Worm (Caenorhabditis elegans) whole organism, L4 larva: ENCODE measurements around the gene B0334.20.

ENCODE experiments used
- F26F4.8 ChIP-seq: fragments of 200-800 bp; sonication (Bioruptor generic); conservative IDR thresholded peaks from 2 replicates; pipeline ENCODE4 v1.3.6; 2022; ENCODE audit warnings: missing genetic modification characterization, missing compliant biosample characterization
- F37D6.2 ChIP-seq: sonication (generic microtip); optimal IDR thresholded peaks from 2 replicates; lab custom pipeline; 2016; ENCODE audit warnings: mild to moderate bottlenecking, missing genetic modification characterization, missing compliant biosample characterization
- T20F7.1 ChIP-seq: fragments of 200-800 bp; sonication (Bioruptor generic); optimal IDR thresholded peaks from 2 replicates; lab custom pipeline; 2018; ENCODE audit warnings: mild to moderate bottlenecking, missing genetic modification characterization, missing compliant biosample characterization
- T26A8.4 ChIP-seq: fragments of 200-800 bp; sonication (Bioruptor generic); IDR thresholded peaks from 2 replicates; pipeline ENCODE4 v1.3.6; 2022; ENCODE audit warnings: missing genetic modification characterization, missing compliant biosample characterization
- Y105C5A.15 ChIP-seq: fragments of 200-800 bp; sonication (Bioruptor generic); IDR thresholded peaks from 2 replicates; pipeline ENCODE4 v1.3.6; 2022; ENCODE audit warnings: missing genetic modification characterization, missing compliant biosample characterization
- Y75B8A.6 ChIP-seq: fragments of 200-800 bp; sonication (Bioruptor generic); IDR thresholded peaks from 2 replicates; pipeline ENCODE4 v1.3.6; 2022; ENCODE audit warnings: missing genetic modification reagents, missing genetic modification characterization, missing compliant biosample characterization
- ZK337.2 ChIP-seq: fragments of 200-800 bp; sonication (Bioruptor generic); IDR thresholded peaks from 2 replicates; pipeline ENCODE4 v1.3.6; 2022; ENCODE audit warnings: missing genetic modification reagents, missing genetic modification characterization, missing compliant biosample characterization
- aha-1 ChIP-seq: fragments of 150-350 bp; peaks from one replicate; lab custom pipeline; 2014; ENCODE audit warnings: missing biosample characterization, missing genetic modification characterization
- ama-1 ChIP-seq: fragments of 150-350 bp; optimal IDR thresholded peaks from 2 replicates; lab custom pipeline; 2014; ENCODE audit warnings: inconsistent platforms, mixed read lengths
- arid-1 ChIP-seq: fragments of 200-800 bp; sonication (Bioruptor generic); conservative IDR thresholded peaks from 2 replicates; pipeline ENCODE4 v1.3.6; 2022; ENCODE audit warnings: missing genetic modification reagents, missing genetic modification characterization, missing compliant biosample characterization
- ceh-20 ChIP-seq: fragments of 200-800 bp; sonication (Bioruptor generic); IDR thresholded peaks from 2 replicates; pipeline ENCODE4 v1.3.6; 2022; ENCODE audit warnings: missing genetic modification reagents, missing genetic modification characterization, missing compliant biosample characterization
- ceh-28 ChIP-seq: fragments of 150-350 bp; optimal IDR thresholded peaks from 2 replicates; lab custom pipeline; 2014; ENCODE audit warnings: missing biosample characterization, missing genetic modification reagents, missing genetic modification characterization
- daf-16 ChIP-seq, 3 experiments: sonication (generic microtip); optimal IDR thresholded peaks; 2 replicates each; lab custom pipeline; 2016 to 2017; ENCODE audit warnings: missing genetic modification characterization in 3 of 3, missing genetic modification reagents in 3 of 3, mild to moderate bottlenecking in 2 of 3, missing compliant biosample characterization in 2 of 3, missing biosample characterization in 1 of 3, moderate library complexity in 1 of 3
- dmd-9 ChIP-seq: fragments of 200-800 bp; sonication (Bioruptor generic); IDR thresholded peaks from 2 replicates; pipeline ENCODE4 v1.3.6; 2022; ENCODE audit warnings: missing genetic modification reagents, missing genetic modification characterization, missing compliant biosample characterization
- dpl-1 ChIP-seq: fragments of 150-350 bp; optimal IDR thresholded peaks from 2 replicates; lab custom pipeline; 2014; ENCODE audit warnings: missing biosample characterization, missing genetic modification reagents, missing genetic modification characterization
- duxl-1 ChIP-seq: sonication (generic microtip); optimal IDR thresholded peaks from 2 replicates; lab custom pipeline; 2016; ENCODE audit warnings: mild to moderate bottlenecking, missing genetic modification characterization, moderate library complexity, missing compliant biosample characterization; ENCODE audit not compliant: poor library complexity
- dve-1 ChIP-seq: sonication (generic microtip); optimal IDR thresholded peaks from 2 replicates; lab custom pipeline; 2017; ENCODE audit warnings: antibody characterized with exemption, mild to moderate bottlenecking, missing genetic modification characterization, missing compliant biosample characterization; ENCODE audit not compliant: insufficient read depth
- fkh-10 ChIP-seq: fragments of 150-350 bp; optimal IDR thresholded peaks from 2 replicates; lab custom pipeline; 2014; ENCODE audit warnings: missing biosample characterization, missing genetic modification reagents, missing genetic modification characterization
- hlh-11 ChIP-seq: fragments of 200-800 bp; sonication (Bioruptor generic); optimal IDR thresholded peaks from 2 replicates; lab custom pipeline; 2018; ENCODE audit warnings: mild to moderate bottlenecking, missing genetic modification characterization, missing compliant biosample characterization
- hmg-1.1 ChIP-seq: fragments of 200-800 bp; sonication (Bioruptor generic); IDR thresholded peaks from 2 replicates; pipeline ENCODE4 v1.3.6; 2022; ENCODE audit warnings: missing genetic modification reagents, missing genetic modification characterization, missing compliant biosample characterization
- jun-1 ChIP-seq: fragments of 150-350 bp; optimal IDR thresholded peaks from 2 replicates; lab custom pipeline; 2014; ENCODE audit warnings: missing biosample characterization, missing genetic modification reagents, missing genetic modification characterization
- lim-7 ChIP-seq: fragments of 200-800 bp; sonication (Bioruptor generic); IDR thresholded peaks from 2 replicates; pipeline ENCODE4 v1.3.6; 2022; ENCODE audit warnings: missing genetic modification characterization, missing compliant biosample characterization
- lin-15B ChIP-seq: fragments of 150-350 bp; sonication (generic microtip); optimal IDR thresholded peaks from 3 replicates; lab custom pipeline; 2014; ENCODE audit warnings: missing biosample characterization, missing genetic modification characterization
- lin-38 ChIP-seq: fragments of 200-800 bp; sonication (Bioruptor generic); IDR thresholded peaks from 2 replicates; pipeline ENCODE4 v1.3.6; 2022; ENCODE audit warnings: missing genetic modification reagents, missing genetic modification characterization, missing compliant biosample characterization
- lsy-2 ChIP-seq, 2 experiments: fragments of 150-350 bp in 1 of 2; sonication (generic microtip) in 1 of 2; optimal IDR thresholded peaks; 2 replicates each; lab custom pipeline; 2014 to 2017; ENCODE audit warnings: missing biosample characterization in 2 of 2, missing genetic modification characterization in 2 of 2
- madf-5 ChIP-seq, 2 experiments: fragments of 200-800 bp; sonication (Bioruptor generic); IDR thresholded peaks; 2 replicates each; pipeline ENCODE4 v1.3.6; 2022; ENCODE audit warnings: missing compliant biosample characterization in 2 of 2, missing genetic modification characterization in 2 of 2
- mdl-1 ChIP-seq, 2 experiments: fragments of 150-350 bp in 1 of 2; sonication (generic microtip) in 1 of 2; optimal IDR thresholded peaks; 2 replicates each; lab custom pipeline; 2014 to 2017; ENCODE audit warnings: missing biosample characterization in 2 of 2, missing genetic modification characterization in 2 of 2
- mep-1 ChIP-seq: fragments of 150-350 bp; sonication (generic microtip); optimal IDR thresholded peaks from 3 replicates; lab custom pipeline; 2014; ENCODE audit warnings: missing biosample characterization, missing genetic modification characterization
- mes-2 ChIP-seq: sonication (generic microtip); optimal IDR thresholded peaks from 2 replicates; lab custom pipeline; 2016; ENCODE audit warnings: missing genotype, mild to moderate bottlenecking, missing genetic modification characterization, missing compliant biosample characterization; ENCODE audit not compliant: poor library complexity, severe bottlenecking
- mxl-3 ChIP-seq: fragments of 200-800 bp; sonication (Bioruptor generic); optimal IDR thresholded peaks from 2 replicates; lab custom pipeline; 2018; ENCODE audit warnings: mild to moderate bottlenecking, missing genetic modification characterization, missing compliant biosample characterization
- nhr-10 ChIP-seq: fragments of 150-350 bp; optimal IDR thresholded peaks from 2 replicates; lab custom pipeline; 2014; ENCODE audit warnings: missing biosample characterization, missing genetic modification characterization
- nhr-102 ChIP-seq: sonication (generic microtip); optimal IDR thresholded peaks from 2 replicates; lab custom pipeline; 2016; ENCODE audit warnings: mild to moderate bottlenecking, missing genetic modification characterization, moderate library complexity, missing compliant biosample characterization
- nhr-25 ChIP-seq: sonication (generic microtip); optimal IDR thresholded peaks from 2 replicates; lab custom pipeline; 2017; ENCODE audit warnings: missing genetic modification characterization, mild to moderate bottlenecking, missing compliant biosample characterization, antibody characterized with exemption, moderate library complexity, borderline replicate concordance; ENCODE audit not compliant: insufficient read depth
- nhr-28 ChIP-seq: fragments of 150-350 bp; optimal IDR thresholded peaks from 2 replicates; lab custom pipeline; 2014; ENCODE audit warnings: missing biosample characterization, missing genetic modification characterization
- nhr-48 ChIP-seq: sonication (generic microtip); optimal IDR thresholded peaks from 2 replicates; lab custom pipeline; 2016; ENCODE audit warnings: mild to moderate bottlenecking, missing genetic modification characterization, missing compliant biosample characterization
- nhr-6 ChIP-seq: fragments of 150-350 bp; optimal IDR thresholded peaks from 2 replicates; lab custom pipeline; 2014; ENCODE audit warnings: missing biosample characterization, missing genetic modification characterization
- nhr-77 ChIP-seq: fragments of 150-350 bp; optimal IDR thresholded peaks from 2 replicates; lab custom pipeline; 2014; ENCODE audit warnings: missing biosample characterization, missing genetic modification characterization
- php-3 ChIP-seq: fragments of 200-800 bp; sonication (Bioruptor generic); IDR thresholded peaks from 2 replicates; pipeline ENCODE4 v1.3.6; 2022; ENCODE audit warnings: missing genetic modification reagents, missing genetic modification characterization, missing compliant biosample characterization
- rbr-2 ChIP-seq: sonication (generic microtip); optimal IDR thresholded peaks from 2 replicates; lab custom pipeline; 2016; ENCODE audit warnings: missing genotype, missing genetic modification characterization, missing compliant biosample characterization
- saeg-2 ChIP-seq: fragments of 200-800 bp; sonication (Bioruptor generic); IDR thresholded peaks from 2 replicates; pipeline ENCODE4 v1.3.6; 2022; ENCODE audit warnings: missing genetic modification reagents, missing genetic modification characterization, missing compliant biosample characterization
- set-16 ChIP-seq: fragments of 200-800 bp; sonication (Bioruptor generic); IDR thresholded peaks from 2 replicates; pipeline ENCODE4 v1.3.6; 2022; ENCODE audit warnings: missing genetic modification reagents, missing genetic modification characterization, missing compliant biosample characterization
- spr-1 ChIP-seq: sonication (generic microtip); optimal IDR thresholded peaks from 2 replicates; lab custom pipeline; 2016; ENCODE audit warnings: mild to moderate bottlenecking, missing genetic modification characterization, missing compliant biosample characterization
- unc-62 ChIP-seq, 3 experiments: fragments of 150-350 bp in 1 of 3; sonication (generic microtip); optimal IDR thresholded peaks in 2 of 3; peaks in 1 of 3; 1 replicate in 1 of 3; 2 replicates in 2 of 3; lab custom pipeline; 2014 to 2017; ENCODE audit warnings: missing biosample characterization in 3 of 3, missing genetic modification characterization in 3 of 3, missing genetic modification reagents in 3 of 3, missing genotype in 1 of 3
- zfp-3 ChIP-seq: fragments of 200-800 bp; sonication (Bioruptor generic); conservative IDR thresholded peaks from 2 replicates; pipeline ENCODE4 v1.3.6; 2022; ENCODE audit warnings: missing genetic modification reagents, missing genetic modification characterization, missing compliant biosample characterization
- zip-2 ChIP-seq: fragments of 150-350 bp; optimal IDR thresholded peaks from 2 replicates; lab custom pipeline; 2014; ENCODE audit warnings: missing biosample characterization, missing genetic modification characterization
- ztf-11 ChIP-seq: fragments of 150-350 bp; optimal IDR thresholded peaks from 2 replicates; lab custom pipeline; 2014; ENCODE audit warnings: missing biosample characterization, missing genetic modification characterization

Gene B0334.20

DNA sequence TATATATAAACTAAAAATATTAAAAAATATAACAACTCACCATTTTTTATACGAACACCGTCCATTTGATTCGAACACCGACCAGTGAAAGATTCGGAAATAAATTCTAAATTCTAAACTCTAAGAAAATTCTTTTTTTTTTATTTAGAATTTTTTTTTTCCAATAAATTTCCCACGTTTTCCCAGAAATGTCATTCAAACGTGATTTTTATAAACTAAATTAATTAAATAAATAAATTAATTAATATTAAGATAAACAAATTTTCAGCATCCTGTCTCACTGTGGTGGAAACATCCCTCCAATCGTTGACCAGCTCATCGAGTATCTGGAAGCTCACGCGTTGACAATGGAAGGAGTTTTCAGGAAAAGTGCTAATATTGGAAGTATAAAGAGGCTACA is 32.7 kb downstream of the B0334.20 start, which contains the start of gene klp-17:
Gene klp-17, minus strand, starts transcription at position 101 of the 400 bp plus-strand sequence.
- TF ChIP-seq lim-7 (GFP tag; lab: Robert Waterston, UW) (no peak), madf-5 (GFP tag; IDR thresholded peaks at IDR 0.05; lab: Robert Waterston, UW) (no peak), ceh-20 (GFP tag; lab: Robert Waterston, UW) (no peak), Y75B8A.6 (GFP tag; lab: Robert Waterston, UW) (no peak), dmd-9 (GFP tag; lab: Robert Waterston, UW) (no peak), arid-1 (GFP tag; lab: Robert Waterston, UW) (no peak), nhr-102 (tag; lab: Kevin White, UChicago) (no peak), set-16 (GFP tag; lab: Robert Waterston, UW) (no peak), nhr-10 (tag; lab: Kevin White, UChicago) (no peak)

- peak in 1 of 2 experiments; percentile 82 for TF ChIP-seq mdl-1 (tag; optimal IDR thresholded peaks at IDR 0.05; lab: Kevin White, UChicago)
- no peak for TF ChIP-seq dmd-9 (GFP tag; lab: Robert Waterston, UW)
- peak; percentile 94 for TF ChIP-seq hlh-11
- peak; percentile 51 for TF ChIP-seq lin-38
- no peak for TF ChIP-seq madf-5 (GFP tag; IDR thresholded peaks at IDR 0.05; lab: Robert Waterston, UW)
- TF ChIP-seq ceh-28 (tag; lab: Kevin White, UChicago), result peak; percentile 11
- peak in 1 of 2 experiments; percentile 72 for TF ChIP-seq lsy-2 (tag; optimal IDR thresholded peaks at IDR 0.05; lab: Kevin White, UChicago)
- peak; percentile 31 for TF ChIP-seq nhr-10 (tag; lab: Kevin White, UChicago)
- TF ChIP-seq dpl-1 (GFP tag; lab: Kevin White, UChicago), result peak; percentile 54
- TF ChIP-seq duxl-1 (tag; lab: Kevin White, UChicago), result no peak
- no peak for TF ChIP-seq nhr-25 (tag; lab: Kevin White, UChicago)
- TF ChIP-seq ama-1 (lab: Kevin White, UChicago), result no peak
- peak in 1 of 2 experiments; percentile 3 for TF ChIP-seq daf-16 (GFP tag; optimal IDR thresholded peaks at IDR 0.05; lab: Kevin White, UChicago)
- peak; percentile 68 for TF ChIP-seq daf-16 (tag; optimal IDR thresholded peaks at IDR 0.05; lab: Kevin White, UChicago)
- peak in 1 of 2 experiments; percentile 97 for TF ChIP-seq unc-62 (GFP tag; optimal IDR thresholded peaks at IDR 0.05 in 1 of 2; lab: Kevin White, UChicago)
- no peak for TF ChIP-seq unc-62 (tag; optimal IDR thresholded peaks at IDR 0.05; lab: Kevin White, UChicago)
- peak; percentile 51 for TF ChIP-seq nhr-6 (tag; lab: Kevin White, UChicago)
- TF ChIP-seq Y105C5A.15 (GFP tag; lab: Robert Waterston, UW), result no peak
- TF ChIP-seq spr-1 (tag; lab: Kevin White, UChicago), result peak; percentile 60
- peak; percentile 56 for TF ChIP-seq T20F7.1 (GFP tag; lab: Kevin White, UChicago)
- TF ChIP-seq lin-15B, result no peak
- TF ChIP-seq mep-1 (tag; lab: Kevin White, UChicago), result peak; percentile 67
- TF ChIP-seq F26F4.8 (GFP tag; lab: Robert Waterston, UW), result no peak
- 0 out of 2 replicates have a peak, but pooled peaks have one; percentile 23 for TF ChIP-seq saeg-2
- peak; percentile 74 for TF ChIP-seq php-3 (GFP tag; lab: Robert Waterston, UW)
- TF ChIP-seq ZK337.2, result no peak
- peak; percentile 79 for TF ChIP-seq dve-1 (tag; lab: Kevin White, UChicago)
- peak; percentile 54 for TF ChIP-seq zip-2
- TF ChIP-seq jun-1 (tag; lab: Kevin White, UChicago), result peak; percentile 26
- peak; percentile 63; the same call in 1 of the 2 replicates for TF ChIP-seq T26A8.4 (GFP tag; lab: Robert Waterston, UW)
- peak; percentile 91 for TF ChIP-seq mxl-3 (GFP tag; lab: Kevin White, UChicago)
- no peak for TF ChIP-seq zfp-3 (GFP tag; lab: Robert Waterston, UW)
- peak; percentile 45; the same call in 1 of the 2 replicates for TF ChIP-seq hmg-1.1 (GFP tag; lab: Robert Waterston, UW)
- no peak for TF ChIP-seq fkh-10 (GFP tag; lab: Kevin White, UChicago)
- peak; percentile 95 for TF ChIP-seq nhr-48 (tag; lab: Kevin White, UChicago)
- TF ChIP-seq ztf-11 (tag; lab: Kevin White, UChicago), result no peak
- TF ChIP-seq F37D6.2, result no peak
- peak; percentile 79 for TF ChIP-seq mes-2
- peak; percentile 96 for TF ChIP-seq aha-1 (tag; lab: Kevin White, UChicago)
- TF ChIP-seq nhr-77 (tag; lab: Kevin White, UChicago), result peak; percentile 20
- peak; percentile 30 for TF ChIP-seq nhr-102 (tag; lab: Kevin White, UChicago)
- peak; percentile 86 for TF ChIP-seq nhr-28
- peak; percentile 30 for TF ChIP-seq rbr-2 (tag; lab: Kevin White, UChicago)
These were observed 35.8 kb downstream of the B0334.20 start, which contains the start of the genes aars-1 and rga-1 for ce11 chrII:11464427-11464944. Gene aars-1, minus strand, starts transcription at chrII:11464497. Gene rga-1, plus strand, starts transcription at chrII:11464894.
